Fruit fly (Drosophila melanogaster): ENCODE measurements around the gene CG43294.

dm6 chr3L:11949539-11949938, 8.5 kb upstream of the CG43294 start, which contains the start of gene CG17826:
- TF ChIP-seq h (optimal IDR thresholded peaks at IDR 0.05) (no peak), ttk (optimal IDR thresholded peaks at IDR 0.05) (no peak), Myc (optimal IDR thresholded peaks at IDR 0.05) (no peak), insv (optimal IDR thresholded peaks at IDR 0.05) (no peak)
